Worm (Caenorhabditis elegans) whole organism, L3 larva: ENCODE data around the gene C42C1.3.

ENCODE experiments used
- ceh-16 ChIP-seq: sonication (generic microtip); optimal IDR thresholded peaks from 2 replicates; lab custom pipeline; 2017; ENCODE audit warnings: missing biosample characterization, missing genetic modification characterization
- ceh-82 ChIP-seq: fragments of 150-350 bp; optimal IDR thresholded peaks from 2 replicates; lab custom pipeline; 2014; ENCODE audit warnings: missing biosample characterization, missing genetic modification characterization
- nhr-237 ChIP-seq: fragments of 150-350 bp; optimal IDR thresholded peaks from 2 replicates; lab custom pipeline; 2014; ENCODE audit warnings: missing biosample characterization, missing genetic modification characterization
- nhr-77 ChIP-seq: fragments of 150-350 bp; optimal IDR thresholded peaks from 2 replicates; lab custom pipeline; 2014; ENCODE audit warnings: missing biosample characterization, missing genetic modification characterization
- unc-39 ChIP-seq: sonication (generic microtip); optimal IDR thresholded peaks from 4 replicates; lab custom pipeline; 2017; ENCODE audit warnings: missing biosample characterization, missing genetic modification characterization

DNA sequence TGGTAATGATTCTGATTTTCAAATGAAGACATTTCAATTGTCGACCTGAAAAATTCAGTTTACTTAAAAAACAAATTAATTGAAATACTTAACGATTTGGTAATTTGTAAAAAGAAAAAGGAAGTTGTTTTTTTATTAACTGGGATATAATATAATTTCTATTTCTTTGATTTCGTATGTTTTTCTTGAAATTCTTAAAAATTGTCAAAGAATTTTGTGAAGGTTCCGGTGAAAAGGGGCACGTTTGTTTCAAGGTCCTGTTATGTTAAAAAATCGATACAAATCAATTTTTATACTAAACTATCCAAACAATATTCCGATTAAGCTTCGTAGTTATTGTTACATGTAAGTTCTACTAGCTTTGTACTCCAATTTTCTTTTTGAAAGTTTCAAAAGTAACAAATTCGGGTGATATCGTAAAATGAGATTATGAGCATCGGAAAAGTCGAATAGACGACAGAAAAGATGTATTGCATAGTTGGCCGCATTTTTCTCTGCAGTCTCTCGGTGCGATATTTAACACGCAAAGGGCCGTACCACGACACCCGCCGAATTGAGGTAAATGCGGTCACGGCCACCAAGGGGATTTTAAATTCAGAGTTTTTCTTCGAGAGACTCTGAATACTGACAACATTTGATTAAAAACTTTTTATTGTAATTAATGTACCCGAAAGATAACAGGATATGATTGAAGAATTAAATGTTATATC, 11.0 kb downstream of the C42C1.3 start, which contains the start of gene Y39C12A.9:
- TF ChIP-seq unc-39 (tag; lab: Kevin White, UChicago): no peak
- TF ChIP-seq ceh-82 (tag; lab: Kevin White, UChicago): no peak
- TF ChIP-seq ceh-16 (tag; lab: Kevin White, UChicago): no peak
- no peak for TF ChIP-seq nhr-237
- no peak for TF ChIP-seq nhr-77 (tag; lab: Kevin White, UChicago)
